Fruit fly (Drosophila melanogaster): ENCODE measurements around the gene CG17219.

The CG17219 gene

dm6 chr2L:2987681-2988381 is 41.2 kb upstream of the CG17219 start, which contains the start of the genes Chd1 and Bem46 (continued):
- TF ChIP-seq mld (GFP tag; IDR thresholded peaks at IDR 0.05; ENCODE audit: partially characterized antibody) (no peak), Lim3 (GFP tag; IDR thresholded peaks at IDR 0.05) (no peak), CG14667 (GFP tag; IDR thresholded peaks at IDR 0.05) (peak; percentile 83), CG7987 (GFP tag; optimal IDR thresholded peaks at IDR 0.05) (peak; percentile 54), salm (tag; optimal IDR thresholded peaks at IDR 0.05) (peak; percentile 47), CG2202 (tag; optimal IDR thresholded peaks at IDR 0.05) (peak; percentile 54), pros (GFP tag; optimal IDR thresholded peaks at IDR 0.05) (peak; percentile 13), TFAM (GFP tag; optimal IDR thresholded peaks at IDR 0.05) (no peak), hth (optimal IDR thresholded peaks at IDR 0.05) (no peak), CG6272 (GFP tag; IDR thresholded peaks at IDR 0.05) (peak; percentile 81), CG2889 (GFP tag; IDR thresholded peaks at IDR 0.05) (peak; percentile 84; the same call in 2 of the 3 replicates), Hr39 (optimal IDR thresholded peaks at IDR 0.05) (no peak), ind (GFP tag; optimal IDR thresholded peaks at IDR 0.05) (peak; percentile 92), D19B (GFP tag; optimal IDR thresholded peaks at IDR 0.05) (no peak), usp (GFP tag; optimal IDR thresholded peaks at IDR 0.05) (no peak), CG4707 (GFP tag; optimal IDR thresholded peaks at IDR 0.05) (no peak), dan (GFP tag; IDR thresholded peaks at IDR 0.05) (no peak), YL-1 (GFP tag; optimal IDR thresholded peaks at IDR 0.05) (peak; percentile 90), grn (GFP tag; optimal IDR thresholded peaks at IDR 0.05) (no peak), CG6765 (GFP tag; optimal IDR thresholded peaks at IDR 0.05) (peak; percentile 54), CG12236 (GFP tag; optimal IDR thresholded peaks at IDR 0.05) (no peak), CG17359 (tag; optimal IDR thresholded peaks at IDR 0.05) (peak; percentile 79), CG14860 (GFP tag; IDR thresholded peaks at IDR 0.05; ENCODE audit: partially characterized antibody) (no peak), CG10462 (GFP tag; optimal IDR thresholded peaks at IDR 0.05) (peak; percentile 72), tup (GFP tag; optimal IDR thresholded peaks at IDR 0.05) (peak; percentile 50), hkb (optimal IDR thresholded peaks at IDR 0.05) (no peak), hkb (GFP tag; IDR thresholded peaks at IDR 0.05) (peak; percentile 72), trem (tag; optimal IDR thresholded peaks at IDR 0.05) (peak; percentile 83), E2f1 (GFP tag; IDR thresholded peaks at IDR 0.05) (peak; percentile 77), CG12299 (tag; optimal IDR thresholded peaks at IDR 0.05) (peak; percentile 69), Awh (GFP tag; IDR thresholded peaks at IDR 0.05) (peak; percentile 75), CG4854 (GFP tag; optimal IDR thresholded peaks at IDR 0.05) (peak; percentile 64), CG18262 (tag; optimal IDR thresholded peaks at IDR 0.05) (peak; percentile 88), CG16779 (GFP tag; IDR thresholded peaks at IDR 0.05) (0 out of 2 replicates have a peak, but pooled peaks have one; percentile 6), CG9609 (GFP tag; optimal IDR thresholded peaks at IDR 0.05) (peak; percentile 63), klu (GFP tag; IDR thresholded peaks at IDR 0.05) (peak; percentile 87), CG10321 (GFP tag; IDR thresholded peaks at IDR 0.05) (peak; percentile 33; the same call in 1 of the 2 replicates), CG8944 (GFP tag; optimal IDR thresholded peaks at IDR 0.05) (peak; percentile 70), nerfin-2 (GFP tag; IDR thresholded peaks at IDR 0.05; ENCODE audit: partially characterized antibody) (no peak), Sox102F (GFP tag; optimal IDR thresholded peaks at IDR 0.05) (no peak), unpg (GFP tag; optimal IDR thresholded peaks at IDR 0.05) (peak; percentile 80), Optix (GFP tag; IDR thresholded peaks at IDR 0.05) (0 out of 3 replicates have a peak, but pooled peaks have one; percentile 41), shn (GFP tag; optimal IDR thresholded peaks at IDR 0.05) (peak; percentile 74), ATbp (GFP tag; optimal IDR thresholded peaks at IDR 0.05) (no peak), CG11560 (tag; IDR thresholded peaks at IDR 0.05) (peak; percentile 70; the same call in 2 of the 3 replicates), Pdp1 (GFP tag; optimal IDR thresholded peaks at IDR 0.05) (peak; percentile 79 to 82), vvl (GFP tag; IDR thresholded peaks at IDR 0.05) (peak; percentile 84), corto (GFP tag; optimal IDR thresholded peaks at IDR 0.05) (no peak), dm (GFP tag; optimal IDR thresholded peaks at IDR 0.05) (peak; percentile 58), CG10147 (GFP tag; optimal IDR thresholded peaks at IDR 0.05) (peak; percentile 87)

All from whole organism, embryonic.